Worm (Caenorhabditis elegans) whole organism, mixed stage, embryonic: ENCODE results near the gene T13C5.10.

Experiments used
- elt-1 ChIP-seq: sonication (generic microtip); optimal IDR thresholded peaks from 2 replicates; lab custom pipeline; 2017; ENCODE audit warnings: missing genetic modification characterization, mild to moderate bottlenecking, missing compliant biosample characterization, antibody characterized with exemption, moderate library complexity, borderline replicate concordance; ENCODE audit not compliant: insufficient read depth
- flh-1 ChIP-seq: fragments of 200-800 bp; sonication (Bioruptor generic); optimal IDR thresholded peaks from 2 replicates; lab custom pipeline; 2018; ENCODE audit warnings: mild to moderate bottlenecking, missing genetic modification characterization, moderate library complexity, missing compliant biosample characterization
- lin-13 ChIP-seq: fragments of 150-350 bp; optimal IDR thresholded peaks from 2 replicates; lab custom pipeline; 2014; ENCODE audit warnings: missing biosample characterization, missing genetic modification characterization
- mep-1 ChIP-seq: fragments of 150-350 bp; optimal IDR thresholded peaks from 2 replicates; lab custom pipeline; 2017; ENCODE audit warnings: missing biosample characterization, missing genetic modification reagents, missing genetic modification characterization, inconsistent platforms
- nhr-237 ChIP-seq: fragments of 150-350 bp; optimal IDR thresholded peaks from 2 replicates; lab custom pipeline; 2014; ENCODE audit warnings: missing biosample characterization, missing genetic modification characterization
- nhr-76 ChIP-seq: sonication (generic microtip); optimal IDR thresholded peaks from 2 replicates; lab custom pipeline; 2017; ENCODE audit warnings: missing biosample characterization, missing genetic modification characterization
- pha-4 ChIP-seq: fragments of 150-350 bp; optimal IDR thresholded peaks from 2 replicates; lab custom pipeline; 2018; ENCODE audit warnings: missing biosample characterization, missing genetic modification reagents, missing genetic modification characterization
- snpc-4 ChIP-seq: fragments of 150-350 bp; optimal IDR thresholded peaks from 2 replicates; lab custom pipeline; 2014; ENCODE audit warnings: missing biosample characterization, missing genetic modification characterization
- unc-120 ChIP-seq: sonication (generic microtip); optimal IDR thresholded peaks from 2 replicates; lab custom pipeline; 2017; ENCODE audit warnings: missing genetic modification characterization, missing compliant biosample characterization; ENCODE audit not compliant: poor library complexity, severe bottlenecking
- zip-8 ChIP-seq: fragments of 150-350 bp; optimal IDR thresholded peaks from 2 replicates; lab custom pipeline; 2014; ENCODE audit warnings: missing biosample characterization, missing genetic modification characterization
- ztf-11 ChIP-seq: fragments of 150-350 bp; optimal IDR thresholded peaks from 2 replicates; lab custom pipeline; 2014; ENCODE audit warnings: missing biosample characterization, missing genetic modification characterization

- TF ChIP-seq unc-120 (tag; lab: Kevin White, UChicago), result no peak
- no peak for TF ChIP-seq ztf-11 (tag; lab: Kevin White, UChicago)
- TF ChIP-seq nhr-237, result no peak
- no peak for TF ChIP-seq nhr-76 (tag; lab: Kevin White, UChicago)
- no peak for TF ChIP-seq elt-1 (tag; lab: Kevin White, UChicago)
- TF ChIP-seq mep-1 (tag; lab: Kevin White, UChicago), result no peak
- no peak for TF ChIP-seq flh-1 (GFP tag; lab: Kevin White, UChicago)
- no peak for TF ChIP-seq zip-8 (tag; lab: Kevin White, UChicago)
- no peak for TF ChIP-seq lin-13
- no peak for TF ChIP-seq pha-4 (tag; lab: Kevin White, UChicago)
- no peak for TF ChIP-seq snpc-4 (tag; lab: Kevin White, UChicago)
These were observed 2.0 kb downstream of the T13C5.10 start, which contains the start of gene T13C5.9 for ce11 chrX:6189955-6190354.
